Worm (Caenorhabditis elegans): ENCODE measurements around the gene snf-10.
A peak's percentile ranks its signal among the peaks of the same experiment; 100 is the strongest.

snf-10 gene

ce11 chrV:10466607-10467092 is 26.0 kb upstream of the snf-10 start:
- TF ChIP-seq sea-1 (GFP tag; conservative IDR thresholded peaks at IDR 0.05): no peak
- TF ChIP-seq hmg-4 (GFP tag; optimal IDR thresholded peaks at IDR 0.05): peak; percentile 55
- TF ChIP-seq ceh-36 (tag; optimal IDR thresholded peaks at IDR 0.05): no peak
- TF ChIP-seq hnd-1 (tag; optimal IDR thresholded peaks at IDR 0.05): no peak
- TF ChIP-seq scrt-1 (GFP tag; IDR thresholded peaks at IDR 0.05): no peak
- TF ChIP-seq aly-1 (tag; optimal IDR thresholded peaks at IDR 0.05): no peak
- no peak for TF ChIP-seq hmbx-1 (tag; optimal IDR thresholded peaks at IDR 0.05)
- TF ChIP-seq B0310.2 (tag; optimal IDR thresholded peaks at IDR 0.05): no peak
- TF ChIP-seq tra-4 (tag; optimal IDR thresholded peaks at IDR 0.05): no peak
- TF ChIP-seq tbx-37 (GFP tag; conservative IDR thresholded peaks at IDR 0.05): no peak
- peak; percentile 14 for TF ChIP-seq F13C5.2 (tag; optimal IDR thresholded peaks at IDR 0.05)
- no peak for TF ChIP-seq ama-1 (optimal IDR thresholded peaks at IDR 0.05)

DNA sequence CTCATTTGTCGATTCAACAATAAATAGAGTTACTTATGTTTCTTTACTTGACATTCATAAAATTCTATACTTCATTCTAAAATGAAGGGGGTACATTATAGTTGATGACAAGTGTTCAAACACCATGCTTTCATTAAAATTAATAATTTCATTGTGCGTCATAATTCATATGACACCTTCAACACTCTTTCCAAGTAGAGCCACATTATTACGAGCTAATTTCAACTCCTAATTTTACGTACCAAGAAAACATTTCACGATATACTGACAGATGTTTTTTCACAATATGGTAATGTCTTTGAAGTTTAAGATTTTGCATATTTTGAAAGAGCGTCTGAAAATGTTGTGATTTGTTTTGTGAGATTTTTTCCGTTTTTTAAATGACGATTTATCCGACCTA is 24.9 kb upstream of the snf-10 start:
- TF ChIP-seq aly-1 (tag; optimal IDR thresholded peaks at IDR 0.05): no peak
- TF ChIP-seq flt-1 (GFP tag; IDR thresholded peaks at IDR 0.05): no peak
- TF ChIP-seq pes-1 (GFP tag; IDR thresholded peaks at IDR 0.05): no peak
- no peak for TF ChIP-seq hmg-4 (GFP tag; optimal IDR thresholded peaks at IDR 0.05)
- TF ChIP-seq hnd-1 (tag; optimal IDR thresholded peaks at IDR 0.05): no peak
- TF ChIP-seq sea-1 (GFP tag; conservative IDR thresholded peaks at IDR 0.05): no peak
- no peak for TF ChIP-seq ets-7 (tag; optimal IDR thresholded peaks at IDR 0.05)
- no peak for TF ChIP-seq ceh-36 (tag; optimal IDR thresholded peaks at IDR 0.05)
- TF ChIP-seq ceh-13 (GFP tag; optimal IDR thresholded peaks at IDR 0.05): no peak
- no peak for TF ChIP-seq scrt-1 (GFP tag; IDR thresholded peaks at IDR 0.05)
- no peak for TF ChIP-seq F13C5.2 (tag; optimal IDR thresholded peaks at IDR 0.05)
- TF ChIP-seq tbx-37 (GFP tag; conservative IDR thresholded peaks at IDR 0.05): no peak
- no peak for TF ChIP-seq tbx-11 (GFP tag; IDR thresholded peaks at IDR 0.05)
- no peak for TF ChIP-seq ama-1 (optimal IDR thresholded peaks at IDR 0.05)

DNA sequence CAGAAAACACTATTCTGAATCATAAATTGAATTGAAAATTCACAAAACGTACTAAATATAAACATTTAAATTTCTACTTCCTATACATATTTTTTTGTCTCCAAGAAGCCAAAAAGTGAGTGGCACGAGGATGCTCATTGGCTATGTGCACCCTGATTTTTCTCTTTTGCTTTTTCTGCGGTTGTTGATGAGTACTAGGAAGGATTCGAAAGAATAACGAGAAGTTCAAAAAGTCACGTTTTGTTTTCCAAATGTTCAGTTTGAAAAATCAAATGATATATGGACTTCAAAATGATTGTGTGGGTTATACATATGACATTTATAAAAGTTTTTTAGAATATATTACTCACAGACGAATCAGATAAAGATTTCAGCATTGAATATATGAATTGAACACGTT is 24.1 kb upstream of the snf-10 start:
- no peak for TF ChIP-seq tbx-37 (GFP tag; conservative IDR thresholded peaks at IDR 0.05)

- no peak for TF ChIP-seq aly-1 (tag; optimal IDR thresholded peaks at IDR 0.05)
- no peak for TF ChIP-seq hnd-1 (tag; optimal IDR thresholded peaks at IDR 0.05)
- TF ChIP-seq tra-4 (tag; optimal IDR thresholded peaks at IDR 0.05): no peak
- no peak for TF ChIP-seq hmg-4 (GFP tag; optimal IDR thresholded peaks at IDR 0.05)
- no peak for TF ChIP-seq hmbx-1 (tag; optimal IDR thresholded peaks at IDR 0.05)
- TF ChIP-seq pes-1 (GFP tag; IDR thresholded peaks at IDR 0.05): no peak
- TF ChIP-seq ceh-36 (tag; optimal IDR thresholded peaks at IDR 0.05): no peak
- TF ChIP-seq ceh-13 (GFP tag; optimal IDR thresholded peaks at IDR 0.05): no peak
- no peak for TF ChIP-seq scrt-1 (GFP tag; IDR thresholded peaks at IDR 0.05)
- TF ChIP-seq B0310.2 (tag; optimal IDR thresholded peaks at IDR 0.05): no peak
- TF ChIP-seq ama-1 (optimal IDR thresholded peaks at IDR 0.05): no peak
- no peak for TF ChIP-seq ets-7 (tag; optimal IDR thresholded peaks at IDR 0.05)
- no peak for TF ChIP-seq F13C5.2 (tag; optimal IDR thresholded peaks at IDR 0.05)
- no peak for TF ChIP-seq flt-1 (GFP tag; IDR thresholded peaks at IDR 0.05)
- TF ChIP-seq sea-1 (GFP tag; conservative IDR thresholded peaks at IDR 0.05): no peak
Observed at ce11 chrV:10464160-10464559, 23.5 kb upstream of the snf-10 start.

ce11 chrV:10463276-10463675 is 22.7 kb upstream of the snf-10 start, which contains the start of gene F22E12.3:
Gene F22E12.3 (minus strand): TSS chrV:10463376.
- no peak for TF ChIP-seq ets-7 (tag; optimal IDR thresholded peaks at IDR 0.05)
- TF ChIP-seq sea-1 (GFP tag; conservative IDR thresholded peaks at IDR 0.05): no peak
- no peak for TF ChIP-seq hnd-1 (tag; optimal IDR thresholded peaks at IDR 0.05)
- TF ChIP-seq tra-4 (tag; optimal IDR thresholded peaks at IDR 0.05): no peak
- no peak for TF ChIP-seq pes-1 (GFP tag; IDR thresholded peaks at IDR 0.05)
- TF ChIP-seq tbx-11 (GFP tag; IDR thresholded peaks at IDR 0.05): no peak
- no peak for TF ChIP-seq flt-1 (GFP tag; IDR thresholded peaks at IDR 0.05)
- no peak for TF ChIP-seq B0310.2 (tag; optimal IDR thresholded peaks at IDR 0.05)
- no peak for TF ChIP-seq tbx-37 (GFP tag; conservative IDR thresholded peaks at IDR 0.05)
- TF ChIP-seq hmg-4 (GFP tag; optimal IDR thresholded peaks at IDR 0.05): no peak
- no peak for TF ChIP-seq ceh-13 (GFP tag; optimal IDR thresholded peaks at IDR 0.05)
- TF ChIP-seq F13C5.2 (tag; optimal IDR thresholded peaks at IDR 0.05): no peak
- no peak for TF ChIP-seq ceh-36 (tag; optimal IDR thresholded peaks at IDR 0.05)
- no peak for TF ChIP-seq hmbx-1 (tag; optimal IDR thresholded peaks at IDR 0.05)
- TF ChIP-seq scrt-1 (GFP tag; IDR thresholded peaks at IDR 0.05): no peak
- TF ChIP-seq aly-1 (tag; optimal IDR thresholded peaks at IDR 0.05): no peak
- no peak for TF ChIP-seq ama-1 (optimal IDR thresholded peaks at IDR 0.05)

- TF ChIP-seq ama-1 (optimal IDR thresholded peaks at IDR 0.05) (no peak), ceh-13 (GFP tag; optimal IDR thresholded peaks at IDR 0.05) (no peak), hmg-4 (GFP tag; optimal IDR thresholded peaks at IDR 0.05) (no peak), flt-1 (GFP tag; IDR thresholded peaks at IDR 0.05) (no peak), tbx-37 (GFP tag; conservative IDR thresholded peaks at IDR 0.05) (no peak), hmbx-1 (tag; optimal IDR thresholded peaks at IDR 0.05) (no peak), B0310.2 (tag; optimal IDR thresholded peaks at IDR 0.05) (no peak), aly-1 (tag; optimal IDR thresholded peaks at IDR 0.05) (no peak), ceh-36 (tag; optimal IDR thresholded peaks at IDR 0.05) (no peak), scrt-1 (GFP tag; IDR thresholded peaks at IDR 0.05) (no peak), ets-7 (tag; optimal IDR thresholded peaks at IDR 0.05) (no peak), pes-1 (GFP tag; IDR thresholded peaks at IDR 0.05) (no peak), hnd-1 (tag; optimal IDR thresholded peaks at IDR 0.05) (no peak), F13C5.2 (tag; optimal IDR thresholded peaks at IDR 0.05) (no peak), tbx-11 (GFP tag; IDR thresholded peaks at IDR 0.05) (no peak), sea-1 (GFP tag; conservative IDR thresholded peaks at IDR 0.05) (no peak), tra-4 (tag; optimal IDR thresholded peaks at IDR 0.05) (no peak)
Observed at ce11 chrV:10462066-10462465, 21.4 kb upstream of the snf-10 start, which contains the start of gene chw-1. Gene chw-1 (plus strand): TSS chrV:10462282.

ce11 chrV:10460685-10461084 is 20.1 kb upstream of the snf-10 start:
- no peak for TF ChIP-seq ceh-13 (GFP tag; optimal IDR thresholded peaks at IDR 0.05)
- TF ChIP-seq pes-1 (GFP tag; IDR thresholded peaks at IDR 0.05): no peak
- no peak for TF ChIP-seq ama-1 (optimal IDR thresholded peaks at IDR 0.05)
- no peak for TF ChIP-seq flt-1 (GFP tag; IDR thresholded peaks at IDR 0.05)
- no peak for TF ChIP-seq ets-7 (tag; optimal IDR thresholded peaks at IDR 0.05)
- TF ChIP-seq hmbx-1 (tag; optimal IDR thresholded peaks at IDR 0.05): no peak
- TF ChIP-seq sea-1 (GFP tag; conservative IDR thresholded peaks at IDR 0.05): no peak
- TF ChIP-seq tra-4 (tag; optimal IDR thresholded peaks at IDR 0.05): no peak
- no peak for TF ChIP-seq aly-1 (tag; optimal IDR thresholded peaks at IDR 0.05)
- no peak for TF ChIP-seq tbx-37 (GFP tag; conservative IDR thresholded peaks at IDR 0.05)
- no peak for TF ChIP-seq ceh-36 (tag; optimal IDR thresholded peaks at IDR 0.05)
- no peak for TF ChIP-seq scrt-1 (GFP tag; IDR thresholded peaks at IDR 0.05)
- TF ChIP-seq hnd-1 (tag; optimal IDR thresholded peaks at IDR 0.05): no peak
- no peak for TF ChIP-seq B0310.2 (tag; optimal IDR thresholded peaks at IDR 0.05)
- TF ChIP-seq tbx-11 (GFP tag; IDR thresholded peaks at IDR 0.05): no peak
- TF ChIP-seq hmg-4 (GFP tag; optimal IDR thresholded peaks at IDR 0.05): no peak
- TF ChIP-seq F13C5.2 (tag; optimal IDR thresholded peaks at IDR 0.05): no peak

All from whole organism, early embryonic.